Worm (Caenorhabditis elegans) whole organism, young adult: ENCODE results near the gene clec-214.

Experiments used
- F10E7.11 ChIP-seq: sonication (generic microtip); optimal IDR thresholded peaks from 2 replicates; lab custom pipeline; 2017; ENCODE audit warnings: mild to moderate bottlenecking, missing genetic modification characterization, moderate library complexity, missing compliant biosample characterization
- F49E8.2 ChIP-seq: sonication (generic microtip); optimal IDR thresholded peaks from 3 replicates; lab custom pipeline; 2017; ENCODE audit warnings: missing genetic modification characterization, mild to moderate bottlenecking, missing compliant biosample characterization, antibody characterized with exemption, moderate library complexity; ENCODE audit not compliant: insufficient read depth
- F55B11.4 ChIP-seq: sonication (generic microtip); optimal IDR thresholded peaks from 2 replicates; lab custom pipeline; 2016; ENCODE audit warnings: missing compliant biosample characterization, missing genetic modification characterization, borderline replicate concordance; ENCODE audit not compliant: insufficient read depth
- akir-1 ChIP-seq: fragments of 200-800 bp; sonication (Bioruptor generic); optimal IDR thresholded peaks from 2 replicates; lab custom pipeline; 2018; ENCODE audit warnings: mild to moderate bottlenecking, missing genetic modification characterization, moderate library complexity, missing compliant biosample characterization
- ama-1 ChIP-seq, 3 experiments: fragments of 150-350 bp in 1 of 3; sonication (generic microtip) in 2 of 3; optimal IDR thresholded peaks; 2 replicates each; lab custom pipeline; 2014 to 2018; ENCODE audit warnings: missing biosample characterization in 2 of 3, missing genetic modification characterization in 2 of 3, missing genetic modification reagents in 2 of 3
- bed-2 ChIP-seq: fragments of 200-800 bp; sonication (Bioruptor generic); IDR thresholded peaks from 2 replicates; pipeline ENCODE4 v1.3.6; 2022; ENCODE audit warnings: missing genetic modification reagents, missing genetic modification characterization, missing compliant biosample characterization
- ceh-58 ChIP-seq: fragments of 200-800 bp; sonication (Bioruptor generic); IDR thresholded peaks from 2 replicates; pipeline ENCODE4 v1.3.6; 2022; ENCODE audit warnings: missing genetic modification characterization, missing compliant biosample characterization
- ceh-79 ChIP-seq: sonication (generic microtip); optimal IDR thresholded peaks from 2 replicates; lab custom pipeline; 2017; ENCODE audit warnings: mild to moderate bottlenecking, missing genetic modification characterization, missing compliant biosample characterization
- hlh-26 ChIP-seq: fragments of 200-800 bp; sonication (Bioruptor generic); conservative IDR thresholded peaks from 2 replicates; pipeline ENCODE4 v1.3.6; 2022; ENCODE audit warnings: missing genetic modification reagents, missing genetic modification characterization, missing compliant biosample characterization
- lsl-1 ChIP-seq: fragments of 200-800 bp; sonication (Bioruptor generic); optimal IDR thresholded peaks from 2 replicates; lab custom pipeline; 2018; ENCODE audit warnings: mild to moderate bottlenecking, missing genetic modification characterization, moderate library complexity, missing compliant biosample characterization
- rcor-1 ChIP-seq: fragments of 200-800 bp; sonication (Bioruptor generic); IDR thresholded peaks from 2 replicates; pipeline ENCODE4 v1.3.6; 2022; ENCODE audit warnings: missing genetic modification reagents, missing genetic modification characterization, missing compliant biosample characterization
- repo-1 ChIP-seq: sonication (generic microtip); optimal IDR thresholded peaks from 2 replicates; lab custom pipeline; 2017; ENCODE audit warnings: mild to moderate bottlenecking, missing genetic modification characterization, missing compliant biosample characterization
- snpc-3.4 ChIP-seq: sonication (generic microtip); optimal IDR thresholded peaks from 2 replicates; lab custom pipeline; 2017; ENCODE audit warnings: missing genetic modification characterization, mild to moderate bottlenecking, missing compliant biosample characterization, antibody characterized with exemption, moderate library complexity, missing genotype, missing genetic modification reagents
- snpc-4 ChIP-seq, 5 experiments: fragments of 150-350 bp in 1 of 5; sonication (generic microtip) in 4 of 5; optimal IDR thresholded peaks; 2 replicates each; lab custom pipeline; 2014 to 2018; ENCODE audit warnings: missing genetic modification characterization in 5 of 5, missing biosample characterization in 3 of 5, antibody characterized with exemption in 2 of 5, mild to moderate bottlenecking in 2 of 5, missing compliant biosample characterization in 2 of 5, missing genotype in 2 of 5, moderate library complexity in 2 of 5, missing genetic modification reagents in 1 of 5

DNA sequence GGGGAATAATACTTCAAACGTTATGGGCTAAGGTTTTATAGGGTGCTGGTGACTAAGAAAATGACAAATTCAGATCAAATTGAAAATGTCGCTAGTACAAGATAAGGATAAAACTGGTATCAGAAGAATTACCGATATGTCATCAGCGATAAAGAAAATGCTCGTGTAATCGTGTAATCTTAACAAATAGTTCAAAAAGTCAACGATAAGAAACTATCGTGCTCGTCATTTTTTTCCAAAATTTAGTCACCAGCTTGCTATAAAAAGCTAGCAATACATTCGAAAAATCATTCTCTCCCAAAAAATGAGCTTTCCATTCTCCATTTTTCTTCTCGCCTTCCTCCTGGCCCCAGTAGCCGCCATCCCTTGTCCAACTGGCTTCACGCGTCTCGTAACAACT lies 27.6 kb downstream of the clec-214 start, which contains the start of gene clec-45:
- TF ChIP-seq snpc-4 (GFP tag; optimal IDR thresholded peaks at IDR 0.05; lab: Kevin White, UChicago) (no peak), snpc-4 (tag; optimal IDR thresholded peaks at IDR 0.05; lab: Kevin White, UChicago) (no peak), snpc-3.4 (no peak), lsl-1 (no peak), hlh-26 (GFP tag; lab: Robert Waterston, UW) (no peak), akir-1 (GFP tag; lab: Kevin White, UChicago) (no peak), bed-2 (GFP tag; lab: Robert Waterston, UW) (no peak), ceh-79 (no peak), rcor-1 (GFP tag; lab: Robert Waterston, UW) (no peak), repo-1 (no peak), ceh-58 (no peak), ama-1 (optimal IDR thresholded peaks at IDR 0.05; lab: Kevin White, UChicago) (no peak), ama-1 (GFP tag; optimal IDR thresholded peaks at IDR 0.05; lab: Kevin White, UChicago) (no peak), F49E8.2 (tag; lab: Kevin White, UChicago) (no peak), F55B11.4 (tag; lab: Kevin White, UChicago) (no peak), F10E7.11 (tag; lab: Kevin White, UChicago) (no peak)
